Worm (Caenorhabditis elegans) whole organism, L3 larva: Measurements from ENCODE around the gene gta-1.
A peak's percentile ranks its signal among the peaks of the same experiment; 100 is the strongest.

Source experiments
- R02D3.7 ChIP-seq: fragments of 150-350 bp; optimal IDR thresholded peaks from 2 replicates; lab custom pipeline; 2014; ENCODE audit warnings: missing biosample characterization, missing genetic modification characterization
- ceh-28 ChIP-seq: fragments of 150-350 bp; optimal IDR thresholded peaks from 2 replicates; lab custom pipeline; 2014; ENCODE audit warnings: missing biosample characterization, missing genetic modification reagents, missing genetic modification characterization
- ceh-82 ChIP-seq: fragments of 150-350 bp; optimal IDR thresholded peaks from 2 replicates; lab custom pipeline; 2014; ENCODE audit warnings: missing biosample characterization, missing genetic modification characterization
- daf-12 ChIP-seq: fragments of 150-350 bp; optimal IDR thresholded peaks from 2 replicates; lab custom pipeline; 2014; ENCODE audit warnings: missing biosample characterization, missing genetic modification reagents, missing genetic modification characterization
- egl-5 ChIP-seq: fragments of 150-350 bp; optimal IDR thresholded peaks from 2 replicates; lab custom pipeline; 2017; ENCODE audit warnings: missing biosample characterization, missing genetic modification reagents, missing genetic modification characterization, inconsistent platforms
- elt-1 ChIP-seq: fragments of 150-350 bp; optimal IDR thresholded peaks from 2 replicates; lab custom pipeline; 2014; ENCODE audit warnings: missing biosample characterization, missing genetic modification characterization
- elt-2 ChIP-seq: sonication (generic microtip); optimal IDR thresholded peaks from 2 replicates; lab custom pipeline; 2016; ENCODE audit warnings: missing genetic modification reagents, mild to moderate bottlenecking, missing genetic modification characterization, missing compliant biosample characterization
- eor-1 ChIP-seq, 2 experiments: fragments of 150-350 bp; optimal IDR thresholded peaks; 2 replicates each; lab custom pipeline; 2014 to 2018; ENCODE audit warnings: missing biosample characterization in 2 of 2, missing genetic modification characterization in 2 of 2
- fkh-10 ChIP-seq: sonication (generic microtip); optimal IDR thresholded peaks from 2 replicates; lab custom pipeline; 2017; ENCODE audit warnings: missing biosample characterization, missing genetic modification reagents, missing genetic modification characterization
- fkh-2 ChIP-seq: fragments of 150-350 bp; optimal IDR thresholded peaks from 2 replicates; lab custom pipeline; 2014; ENCODE audit warnings: missing biosample characterization, missing genetic modification reagents, missing genetic modification characterization
- fos-1 ChIP-seq: fragments of 150-350 bp; optimal IDR thresholded peaks from 2 replicates; lab custom pipeline; 2014; ENCODE audit warnings: missing biosample characterization, missing genetic modification characterization
- hmg-11 ChIP-seq: sonication (generic microtip); optimal IDR thresholded peaks from 2 replicates; lab custom pipeline; 2016; ENCODE audit warnings: missing genetic modification characterization, missing compliant biosample characterization
- jun-1 ChIP-seq: fragments of 150-350 bp; optimal IDR thresholded peaks from 2 replicates; lab custom pipeline; 2014; ENCODE audit warnings: missing biosample characterization, missing genetic modification reagents, missing genetic modification characterization
- lin-39 ChIP-seq: fragments of 150-350 bp; optimal IDR thresholded peaks from 2 replicates; lab custom pipeline; 2018; ENCODE audit warnings: missing biosample characterization, missing genetic modification reagents, missing genetic modification characterization
- lsy-12 ChIP-seq: sonication (generic microtip); optimal IDR thresholded peaks from 2 replicates; lab custom pipeline; 2016; ENCODE audit warnings: mild to moderate bottlenecking, missing genetic modification characterization, missing compliant biosample characterization
- mdl-1 ChIP-seq: fragments of 150-350 bp; optimal IDR thresholded peaks from 2 replicates; lab custom pipeline; 2014; ENCODE audit warnings: missing biosample characterization, missing genetic modification characterization
- nfya-1 ChIP-seq: sonication (generic microtip); optimal IDR thresholded peaks from 2 replicates; lab custom pipeline; 2017; ENCODE audit warnings: missing genetic modification characterization, mild to moderate bottlenecking, missing compliant biosample characterization, antibody characterized with exemption, moderate library complexity; ENCODE audit not compliant: insufficient read depth
- nhr-11 ChIP-seq: fragments of 150-350 bp; optimal IDR thresholded peaks from 2 replicates; lab custom pipeline; 2014; ENCODE audit warnings: missing biosample characterization, missing genetic modification characterization
- nhr-12 ChIP-seq: fragments of 150-350 bp; optimal IDR thresholded peaks from 2 replicates; lab custom pipeline; 2014; ENCODE audit warnings: missing biosample characterization, missing genetic modification characterization
- nhr-23 ChIP-seq: fragments of 150-350 bp; optimal IDR thresholded peaks from 2 replicates; lab custom pipeline; 2014; ENCODE audit warnings: missing biosample characterization, missing genetic modification reagents, missing genetic modification characterization
- nhr-237 ChIP-seq: fragments of 150-350 bp; optimal IDR thresholded peaks from 2 replicates; lab custom pipeline; 2014; ENCODE audit warnings: missing biosample characterization, missing genetic modification characterization
- nhr-25 ChIP-seq: sonication (generic microtip); optimal IDR thresholded peaks from 2 replicates; lab custom pipeline; 2017; ENCODE audit warnings: missing biosample characterization, missing genetic modification characterization
- nhr-28 ChIP-seq: fragments of 150-350 bp; optimal IDR thresholded peaks from 2 replicates; lab custom pipeline; 2014; ENCODE audit warnings: missing biosample characterization, missing genetic modification characterization
- nhr-43 ChIP-seq: sonication (generic microtip); optimal IDR thresholded peaks from 2 replicates; lab custom pipeline; 2016; ENCODE audit warnings: mild to moderate bottlenecking, missing genetic modification characterization, missing compliant biosample characterization; ENCODE audit not compliant: poor library complexity, severe bottlenecking
- nhr-67 ChIP-seq: fragments of 150-350 bp; optimal IDR thresholded peaks from 2 replicates; lab custom pipeline; 2014; ENCODE audit warnings: missing biosample characterization, missing genetic modification characterization
- nhr-76 ChIP-seq: fragments of 150-350 bp; sonication (generic microtip); optimal IDR thresholded peaks from 5 replicates; lab custom pipeline; 2014; ENCODE audit warnings: missing biosample characterization, missing genetic modification characterization
- nhr-77 ChIP-seq: fragments of 150-350 bp; optimal IDR thresholded peaks from 2 replicates; lab custom pipeline; 2014; ENCODE audit warnings: missing biosample characterization, missing genetic modification characterization
- pha-4 ChIP-seq: fragments of 150-350 bp; optimal IDR thresholded peaks from 2 replicates; lab custom pipeline; 2014; ENCODE audit warnings: missing biosample characterization, missing genetic modification reagents, missing genetic modification characterization
- pqm-1 ChIP-seq: fragments of 150-350 bp; optimal IDR thresholded peaks from 2 replicates; lab custom pipeline; 2017; ENCODE audit warnings: missing biosample characterization, missing genetic modification characterization, inconsistent platforms
- sea-2 ChIP-seq: fragments of 150-350 bp; sonication (generic microtip); optimal IDR thresholded peaks from 4 replicates; lab custom pipeline; 2014; ENCODE audit warnings: missing biosample characterization, missing genetic modification reagents, missing genetic modification characterization
- skn-1 ChIP-seq: fragments of 150-350 bp; optimal IDR thresholded peaks from 2 replicates; lab custom pipeline; 2014; ENCODE audit warnings: missing biosample characterization, missing genetic modification characterization
- snpc-4 ChIP-seq: fragments of 150-350 bp; optimal IDR thresholded peaks from 2 replicates; lab custom pipeline; 2014; ENCODE audit warnings: missing biosample characterization, missing genetic modification characterization
- tbx-2 ChIP-seq: sonication (generic microtip); optimal IDR thresholded peaks from 2 replicates; lab custom pipeline; 2016; ENCODE audit warnings: mild to moderate bottlenecking, missing genetic modification characterization, missing compliant biosample characterization
- zag-1 ChIP-seq: fragments of 150-350 bp; optimal IDR thresholded peaks from 2 replicates; lab custom pipeline; 2014; ENCODE audit warnings: missing biosample characterization, missing genetic modification characterization
- ztf-11 ChIP-seq: fragments of 150-350 bp; optimal IDR thresholded peaks from 2 replicates; lab custom pipeline; 2014; ENCODE audit warnings: missing biosample characterization, missing genetic modification characterization
- ztf-4 ChIP-seq: fragments of 150-350 bp; optimal IDR thresholded peaks from 2 replicates; lab custom pipeline; 2014; ENCODE audit warnings: missing biosample characterization, missing genetic modification characterization

The gta-1 gene

DNA sequence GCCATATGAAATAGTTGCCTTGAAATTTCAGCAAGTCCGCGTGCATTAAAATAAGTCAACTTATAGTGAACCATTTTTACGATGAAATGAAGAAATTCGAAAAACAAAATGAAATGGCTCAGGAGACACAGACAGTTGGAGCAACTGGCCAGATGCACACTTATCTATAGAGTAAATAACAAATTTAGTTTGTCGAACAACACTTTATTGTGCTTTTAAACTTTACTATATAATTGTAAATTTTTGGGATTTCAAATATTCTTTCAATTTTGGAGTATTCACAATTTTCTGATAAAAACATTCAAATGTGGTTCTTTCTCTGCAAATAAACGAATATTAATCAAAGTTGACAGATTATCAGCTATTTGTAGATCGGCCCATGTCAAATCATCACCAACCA is 40.3 kb upstream of the gta-1 start, which contains the start of gene gst-3:
Gene gst-3 (minus strand): TSS at position 101 of the 400 bp plus-strand sequence.
- TF ChIP-seq lsy-12 (tag; lab: Kevin White, UChicago) (no peak), nhr-43 (no peak), pha-4 (tag; lab: Kevin White, UChicago) (peak; percentile 33), nhr-237 (tag; lab: Kevin White, UChicago) (no peak), fkh-2 (tag; lab: Kevin White, UChicago) (no peak), mdl-1 (tag; lab: Kevin White, UChicago) (no peak), eor-1 (tag; optimal IDR thresholded peaks at IDR 0.05; lab: Kevin White, UChicago) (no peak)

DNA sequence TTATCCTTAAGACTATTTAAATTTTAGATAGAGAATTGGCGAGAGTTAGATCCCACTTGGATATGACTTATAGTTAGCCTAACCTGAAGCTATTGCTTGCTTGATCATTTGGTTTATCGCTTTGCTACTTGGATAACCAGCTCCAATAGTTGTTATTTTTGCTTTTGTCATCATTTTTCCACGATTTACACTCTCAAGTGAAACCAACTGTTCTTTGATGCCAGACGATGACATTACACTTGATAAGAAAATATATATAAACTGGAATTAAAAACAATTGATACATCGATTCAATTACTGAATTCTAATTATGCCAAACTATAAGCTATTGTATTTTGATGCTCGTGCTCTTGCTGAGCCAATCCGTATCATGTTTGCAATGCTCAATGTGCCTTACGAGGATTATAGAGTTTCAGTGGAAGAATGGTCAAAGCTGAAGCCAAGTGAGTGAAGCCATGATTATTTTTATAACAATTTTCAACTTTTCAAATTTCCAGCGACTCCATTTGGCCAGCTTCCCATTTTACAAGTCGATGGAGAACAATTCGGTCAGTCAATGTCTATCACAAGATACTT is 38.4 kb upstream of the gta-1 start, which contains the start of the genes gst-2, gst-4 and dhs-12:
Gene gst-2 (minus strand): TSS at position 132 of the 576 bp plus-strand sequence.
Gene gst-4 (plus strand): TSS at position 296 of the 576 bp plus-strand sequence.
Gene dhs-12 (plus strand): TSS at position 526 of the 576 bp plus-strand sequence.
- TF ChIP-seq tbx-2 = no peak
- TF ChIP-seq jun-1 (tag; lab: Kevin White, UChicago) = no peak
- no peak for TF ChIP-seq nhr-28 (tag; lab: Kevin White, UChicago)
- TF ChIP-seq nhr-77 (tag; lab: Kevin White, UChicago) = no peak
- no peak for TF ChIP-seq eor-1 (tag; optimal IDR thresholded peaks at IDR 0.05; lab: Kevin White, UChicago)
- TF ChIP-seq egl-5 (tag; lab: Kevin White, UChicago) = no peak
- no peak for TF ChIP-seq ceh-82 (tag; lab: Kevin White, UChicago)
- peak; percentile 43 for TF ChIP-seq skn-1 (tag; lab: Kevin White, UChicago)

DNA sequence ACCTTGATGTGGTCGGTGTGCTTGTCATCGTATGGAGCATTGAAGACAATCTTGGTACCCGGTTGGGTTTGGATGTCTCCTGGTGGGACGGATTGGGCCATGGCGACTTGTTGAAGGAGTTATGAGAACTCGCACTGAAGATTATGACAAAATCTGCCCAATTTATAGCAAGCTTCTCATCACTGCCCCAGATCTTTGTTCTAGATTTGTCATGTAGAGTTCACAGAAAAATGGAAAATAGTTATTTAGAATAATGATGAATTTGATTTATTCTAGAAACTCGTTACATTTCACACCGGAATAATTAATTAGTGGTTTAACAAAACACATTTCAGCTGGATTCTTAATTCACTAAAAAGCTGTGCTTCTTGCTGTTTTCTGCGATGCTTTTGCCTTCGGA is 36.8 kb upstream of the gta-1 start, which contains the start of gene msp-38:
Gene msp-38 (minus strand): TSS at position 101 of the 400 bp plus-strand sequence.
- no peak for TF ChIP-seq nhr-237 (tag; lab: Kevin White, UChicago)
- no peak for TF ChIP-seq elt-2 (tag; lab: Kevin White, UChicago)
- TF ChIP-seq R02D3.7 (tag; lab: Kevin White, UChicago) = no peak
- no peak for TF ChIP-seq ztf-4 (tag; lab: Kevin White, UChicago)
- no peak for TF ChIP-seq nhr-76
- no peak for TF ChIP-seq nhr-25 (tag; lab: Kevin White, UChicago)
- TF ChIP-seq elt-1 (tag; lab: Kevin White, UChicago) = no peak
- TF ChIP-seq fkh-10 (GFP tag; lab: Kevin White, UChicago) = no peak
- TF ChIP-seq nhr-23 = no peak
- no peak for TF ChIP-seq ztf-11 (tag; lab: Kevin White, UChicago)
- TF ChIP-seq nhr-12 (tag; lab: Kevin White, UChicago) = no peak
- TF ChIP-seq fos-1 (tag; lab: Kevin White, UChicago) = no peak
- TF ChIP-seq pqm-1 (tag; lab: Kevin White, UChicago) = no peak

- no peak for TF ChIP-seq ztf-4 (tag; lab: Kevin White, UChicago)
- no peak for TF ChIP-seq mdl-1 (tag; lab: Kevin White, UChicago)
- TF ChIP-seq jun-1 (tag; lab: Kevin White, UChicago) = no peak
- TF ChIP-seq lin-39 = no peak
- TF ChIP-seq, all 47 proteins: peak for 0
Observed at ce11 chrIV:10144487-10144886, 36.0 kb upstream of the gta-1 start.

- TF ChIP-seq nhr-67 (tag; lab: Kevin White, UChicago) (no peak), eor-1 (tag; optimal IDR thresholded peaks at IDR 0.05; lab: Kevin White, UChicago) (no peak), nhr-77 (tag; lab: Kevin White, UChicago) (no peak), ceh-28 (tag; lab: Kevin White, UChicago) (no peak), nhr-237 (tag; lab: Kevin White, UChicago) (no peak), zag-1 (tag; lab: Kevin White, UChicago) (no peak), elt-2 (tag; lab: Kevin White, UChicago) (no peak), ceh-82 (tag; lab: Kevin White, UChicago) (no peak), nhr-25 (tag; lab: Kevin White, UChicago) (no peak), daf-12 (tag; lab: Kevin White, UChicago) (no peak), nfya-1 (tag; lab: Kevin White, UChicago) (no peak), ztf-11 (tag; lab: Kevin White, UChicago) (no peak), snpc-4 (tag; lab: Kevin White, UChicago) (no peak), hmg-11 (no peak), lsy-12 (tag; lab: Kevin White, UChicago) (no peak), fkh-2 (tag; lab: Kevin White, UChicago) (no peak), sea-2 (GFP tag; lab: Kevin White, UChicago) (no peak), nhr-11 (tag; lab: Kevin White, UChicago) (no peak)
Observed at ce11 chrIV:10144909-10145308, 35.6 kb upstream of the gta-1 start.
